Worm (Caenorhabditis elegans): ENCODE measurements around the gene R05F9.7.

DNA sequence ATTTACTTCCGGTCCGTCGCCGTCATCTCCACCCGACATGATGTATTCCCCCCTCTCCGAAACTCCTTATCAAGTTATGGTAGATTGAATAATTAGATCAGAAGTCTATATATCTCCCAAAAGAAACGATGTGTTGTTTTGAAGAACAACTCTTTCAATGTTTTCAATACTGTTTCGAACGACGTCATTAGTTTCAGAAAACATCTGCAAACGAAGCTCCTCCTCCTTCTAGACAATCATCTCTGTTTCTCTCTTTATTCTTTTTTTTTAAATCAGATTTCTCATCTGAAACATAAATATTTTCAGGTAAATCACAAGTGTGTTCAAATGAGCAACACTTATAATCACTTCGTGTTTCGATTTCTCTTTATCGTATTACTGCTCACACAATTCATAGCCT, 36.2 kb upstream of the R05F9.7 start, which contains the start of gene T23B7.3:
- TF ChIP-seq ztf-11 (tag; optimal IDR thresholded peaks at IDR 0.05) (no peak), elt-1 (tag; optimal IDR thresholded peaks at IDR 0.05) (no peak), unc-62 (GFP tag; optimal IDR thresholded peaks at IDR 0.05) (no peak), lin-11 (tag; optimal IDR thresholded peaks at IDR 0.05) (no peak)
